Worm (Caenorhabditis elegans) whole organism, early embryonic: ENCODE results near the gene T13F3.4.

Source experiments
- F13C5.2 ChIP-seq: sonication (generic microtip); optimal IDR thresholded peaks from 2 replicates; lab custom pipeline; 2017; ENCODE audit warnings: mild to moderate bottlenecking, missing genetic modification characterization, inconsistent platforms, missing compliant biosample characterization
- ama-1 ChIP-seq: fragments of 150-350 bp; optimal IDR thresholded peaks from 2 replicates; lab custom pipeline; 2014
- ceh-13 ChIP-seq: fragments of 200-800 bp; sonication (Bioruptor generic); optimal IDR thresholded peaks from 2 replicates; lab custom pipeline; 2018; ENCODE audit warnings: mild to moderate bottlenecking, missing genetic modification characterization, missing compliant biosample characterization
- ceh-36 ChIP-seq: sonication (generic microtip); optimal IDR thresholded peaks from 2 replicates; lab custom pipeline; 2016; ENCODE audit warnings: missing genetic modification characterization, inconsistent platforms, missing compliant biosample characterization
- hnd-1 ChIP-seq: sonication (generic microtip); optimal IDR thresholded peaks from 2 replicates; lab custom pipeline; 2016; ENCODE audit warnings: missing genetic modification characterization, missing compliant biosample characterization
- tbx-11 ChIP-seq: fragments of 200-800 bp; sonication (Bioruptor generic); IDR thresholded peaks from 2 replicates; pipeline ENCODE4 v1.3.6; 2022; ENCODE audit warnings: missing genetic modification characterization, missing compliant biosample characterization
- tbx-37 ChIP-seq: fragments of 200-800 bp; sonication (Bioruptor generic); conservative IDR thresholded peaks from 2 replicates; pipeline ENCODE4 v1.3.6; 2022; ENCODE audit warnings: missing genetic modification reagents, missing genetic modification characterization, missing compliant biosample characterization

DNA sequence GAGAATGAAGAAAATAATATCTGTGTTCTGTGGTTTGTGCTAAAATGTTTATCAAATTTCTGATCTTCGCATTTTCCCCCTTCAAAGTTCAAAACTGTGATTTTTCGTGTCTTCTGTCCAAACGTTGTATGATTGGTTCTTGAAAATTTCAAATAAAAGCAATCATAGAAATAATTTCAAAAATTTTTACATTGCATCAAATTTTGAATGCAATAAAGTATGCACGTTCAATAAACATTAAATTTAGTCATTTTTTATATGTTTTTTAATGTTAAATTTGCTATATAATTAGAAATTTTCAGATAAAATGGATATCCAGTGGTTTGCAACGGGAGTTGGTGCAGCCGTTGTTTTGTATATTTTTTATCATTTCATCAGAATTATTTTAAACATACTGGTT is 42.4 kb downstream of the T13F3.4 start, which contains the start of gene stdh-2:
- TF ChIP-seq ama-1 (no peak), F13C5.2 (tag; lab: Kevin White, UChicago) (no peak), hnd-1 (tag; lab: Kevin White, UChicago) (no peak), tbx-11 (GFP tag; lab: Robert Waterston, UW) (no peak), ceh-36 (tag; lab: Kevin White, UChicago) (no peak), tbx-37 (GFP tag; lab: Robert Waterston, UW) (no peak), ceh-13 (GFP tag; lab: Kevin White, UChicago) (no peak)
